Fruit fly (Drosophila melanogaster) whole organism, pupa: Measurements from ENCODE around the gene CG13933.

Experiments used
- CG14655 ChIP-seq: fragments of 200-800 bp; sonication (Bioruptor generic); optimal IDR thresholded peaks from 3 replicates; lab custom pipeline; 2017; ENCODE audit warnings: mild to moderate bottlenecking, missing biosample characterization, missing genetic modification reagents, missing genetic modification characterization
- EcR ChIP-seq: fragments of 200-800 bp; sonication (Bioruptor generic); optimal IDR thresholded peaks from 3 replicates; lab custom pipeline; 2019; ENCODE audit warnings: missing biosample characterization, missing genetic modification characterization, mild to moderate bottlenecking, moderate library complexity, missing genetic modification reagents
- rn ChIP-seq: fragments of 200-800 bp; sonication (Bioruptor generic); IDR thresholded peaks from 2 replicates; pipeline ENCODE4 v1.3.6; 2022; ENCODE audit warnings: missing biosample characterization, missing genetic modification characterization

DNA sequence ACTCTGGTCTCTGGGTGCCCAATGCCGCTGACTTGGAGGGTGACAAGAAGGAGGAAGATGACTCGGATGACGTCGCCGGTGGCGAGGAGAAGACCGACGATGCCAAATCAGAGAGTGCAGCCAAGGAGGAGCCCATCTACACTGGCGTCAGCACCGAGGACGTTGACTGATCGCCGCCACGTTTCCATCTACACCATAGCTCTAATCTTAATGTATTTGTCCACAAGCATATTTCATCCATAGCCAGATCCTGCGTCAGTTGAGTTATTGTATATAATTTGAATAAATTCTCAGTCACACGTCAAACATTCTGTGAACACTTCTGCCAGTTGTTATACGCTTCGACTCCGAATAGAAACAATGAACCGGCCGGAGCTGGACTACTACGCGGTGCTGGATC, 22.1 kb upstream of the CG13933 start, which contains the start of gene CG12020:
- TF ChIP-seq EcR (no peak), CG14655 (GFP tag; lab: Kevin White, UChicago) (no peak), rn (GFP tag; lab: Robert Waterston, UW) (no peak)
